Fruit fly (Drosophila melanogaster): ENCODE results near the gene CG44270.

dm6 chr2L:20486050-20486751 lies 44.7 kb upstream of the CG44270 start:
- TF ChIP-seq psq (GFP tag; optimal IDR thresholded peaks at IDR 0.05) (no peak), h (GFP tag; optimal IDR thresholded peaks at IDR 0.05) (no peak), sv (GFP tag; optimal IDR thresholded peaks at IDR 0.05) (no peak), dsf (GFP tag; optimal IDR thresholded peaks at IDR 0.05; ENCODE audit: borderline replicate concordance) (no peak), Abd-B (GFP tag; optimal IDR thresholded peaks at IDR 0.05) (no peak), pan (optimal IDR thresholded peaks at IDR 0.05) (no peak), dmrt93B (GFP tag; optimal IDR thresholded peaks at IDR 0.05) (no peak)

Measured in whole organism, wandering third instar larva.